Fruit fly (Drosophila melanogaster): ENCODE data around the gene nyo.

The nyo gene

dm6 chr3R:31597736-31598431, 55.1 kb downstream of the nyo start:
- TF ChIP-seq insv (optimal IDR thresholded peaks at IDR 0.05) (no peak), Myc (optimal IDR thresholded peaks at IDR 0.05) (no peak), Sin3A (optimal IDR thresholded peaks at IDR 0.05) (no peak), psq (optimal IDR thresholded peaks at IDR 0.05) (no peak), ttk (optimal IDR thresholded peaks at IDR 0.05) (no peak), h (optimal IDR thresholded peaks at IDR 0.05) (no peak)

DNA sequence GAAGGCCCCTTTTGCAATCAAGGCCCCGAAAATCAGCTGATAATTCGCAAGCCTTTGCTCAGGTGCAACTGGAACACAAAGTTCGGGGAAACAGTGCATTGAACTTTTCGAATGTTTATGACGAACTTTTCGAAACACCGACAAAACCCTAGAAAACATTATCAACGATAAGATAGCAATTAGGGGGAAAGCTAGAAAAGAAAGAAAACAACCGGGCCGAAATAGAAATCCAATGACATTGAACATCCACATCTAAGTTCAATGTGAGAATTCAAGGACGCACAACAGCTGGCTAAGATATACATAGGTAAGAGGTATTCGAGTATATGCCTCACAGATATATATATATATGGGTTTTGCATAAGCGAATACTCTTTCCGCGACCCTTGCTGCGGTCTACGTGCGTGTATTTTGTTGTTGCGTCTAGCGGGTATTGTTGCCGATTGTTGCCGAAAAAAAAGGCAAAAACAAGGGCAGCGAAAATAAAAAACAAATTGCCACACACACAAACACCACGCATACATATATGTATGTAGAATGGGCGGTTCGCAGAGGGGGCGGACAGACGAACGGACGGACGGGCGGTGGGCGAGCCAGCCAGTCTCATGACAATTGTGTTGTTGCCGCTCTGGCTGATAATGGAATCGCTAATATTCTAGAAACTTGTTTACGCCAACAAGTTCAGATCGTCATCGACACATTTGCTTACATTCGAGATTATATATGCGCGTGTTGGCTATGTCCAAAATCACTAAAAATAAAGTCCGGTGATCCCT, 56.9 kb downstream of the nyo start:
- no peak for TF ChIP-seq h (optimal IDR thresholded peaks at IDR 0.05)

- no peak for TF ChIP-seq ttk (optimal IDR thresholded peaks at IDR 0.05)
- TF ChIP-seq insv (optimal IDR thresholded peaks at IDR 0.05), result no peak
- TF ChIP-seq psq (optimal IDR thresholded peaks at IDR 0.05), result no peak
- TF ChIP-seq Myc (optimal IDR thresholded peaks at IDR 0.05), result no peak
- no peak for TF ChIP-seq h (optimal IDR thresholded peaks at IDR 0.05)
- no peak for TF ChIP-seq Sin3A (optimal IDR thresholded peaks at IDR 0.05)
Measured at dm6 chr3R:31603246-31603645, 60.4 kb downstream of the nyo start.

DNA sequence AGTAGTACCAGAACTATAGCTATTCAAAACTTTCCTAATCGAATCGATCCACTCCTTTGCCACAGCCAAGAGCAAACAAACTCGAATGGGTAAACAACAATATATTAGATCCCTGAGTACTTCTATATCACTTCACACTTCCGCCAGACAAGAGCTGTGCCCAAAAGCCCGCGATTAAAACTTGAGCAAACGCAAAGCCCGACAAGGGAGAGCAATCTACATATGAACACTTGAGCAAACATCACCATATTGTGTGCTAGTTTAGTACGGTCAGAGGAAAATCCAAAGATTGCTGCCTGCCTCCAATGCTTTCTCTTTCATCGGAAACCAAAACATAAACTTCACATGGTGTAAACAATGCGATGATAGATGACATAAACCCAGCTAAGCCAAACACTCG, 60.8 kb downstream of the nyo start:
- TF ChIP-seq psq (optimal IDR thresholded peaks at IDR 0.05) (no peak), Sin3A (optimal IDR thresholded peaks at IDR 0.05) (no peak), h (optimal IDR thresholded peaks at IDR 0.05) (no peak), ttk (optimal IDR thresholded peaks at IDR 0.05) (no peak)

dm6 chr3R:31604409-31605116, 61.7 kb downstream of the nyo start:
- no peak for TF ChIP-seq Myc (optimal IDR thresholded peaks at IDR 0.05)

- TF ChIP-seq h (optimal IDR thresholded peaks at IDR 0.05) (no peak), Myc (optimal IDR thresholded peaks at IDR 0.05) (no peak), insv (optimal IDR thresholded peaks at IDR 0.05) (no peak), ttk (optimal IDR thresholded peaks at IDR 0.05) (no peak), psq (optimal IDR thresholded peaks at IDR 0.05) (no peak), Sin3A (optimal IDR thresholded peaks at IDR 0.05) (no peak)
Measured at dm6 chr3R:31605117-31605432, 62.2 kb downstream of the nyo start.

DNA sequence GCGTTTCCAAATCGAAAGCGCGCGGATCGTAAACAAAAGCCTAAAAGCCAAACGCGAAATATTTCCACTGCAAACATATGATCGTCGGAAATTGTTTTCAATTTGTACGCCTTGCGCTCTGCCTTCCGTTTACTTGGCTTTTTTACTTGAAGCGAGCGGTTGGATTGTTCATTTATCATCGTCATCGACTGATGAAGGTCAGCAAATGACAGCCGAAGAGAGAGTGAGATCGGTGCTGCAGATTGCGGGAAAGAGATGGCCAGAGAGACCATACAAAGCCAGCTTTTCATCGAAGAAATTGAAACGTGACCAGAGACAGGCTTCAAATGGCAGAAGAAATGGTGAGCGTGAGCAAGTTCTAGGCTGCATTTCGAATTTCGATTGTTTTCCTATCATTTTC, 63.0 kb downstream of the nyo start:
- TF ChIP-seq insv (optimal IDR thresholded peaks at IDR 0.05) (no peak), ttk (optimal IDR thresholded peaks at IDR 0.05) (no peak), Myc (optimal IDR thresholded peaks at IDR 0.05) (no peak), h (optimal IDR thresholded peaks at IDR 0.05) (no peak), Sin3A (optimal IDR thresholded peaks at IDR 0.05) (no peak), psq (optimal IDR thresholded peaks at IDR 0.05) (no peak)

DNA sequence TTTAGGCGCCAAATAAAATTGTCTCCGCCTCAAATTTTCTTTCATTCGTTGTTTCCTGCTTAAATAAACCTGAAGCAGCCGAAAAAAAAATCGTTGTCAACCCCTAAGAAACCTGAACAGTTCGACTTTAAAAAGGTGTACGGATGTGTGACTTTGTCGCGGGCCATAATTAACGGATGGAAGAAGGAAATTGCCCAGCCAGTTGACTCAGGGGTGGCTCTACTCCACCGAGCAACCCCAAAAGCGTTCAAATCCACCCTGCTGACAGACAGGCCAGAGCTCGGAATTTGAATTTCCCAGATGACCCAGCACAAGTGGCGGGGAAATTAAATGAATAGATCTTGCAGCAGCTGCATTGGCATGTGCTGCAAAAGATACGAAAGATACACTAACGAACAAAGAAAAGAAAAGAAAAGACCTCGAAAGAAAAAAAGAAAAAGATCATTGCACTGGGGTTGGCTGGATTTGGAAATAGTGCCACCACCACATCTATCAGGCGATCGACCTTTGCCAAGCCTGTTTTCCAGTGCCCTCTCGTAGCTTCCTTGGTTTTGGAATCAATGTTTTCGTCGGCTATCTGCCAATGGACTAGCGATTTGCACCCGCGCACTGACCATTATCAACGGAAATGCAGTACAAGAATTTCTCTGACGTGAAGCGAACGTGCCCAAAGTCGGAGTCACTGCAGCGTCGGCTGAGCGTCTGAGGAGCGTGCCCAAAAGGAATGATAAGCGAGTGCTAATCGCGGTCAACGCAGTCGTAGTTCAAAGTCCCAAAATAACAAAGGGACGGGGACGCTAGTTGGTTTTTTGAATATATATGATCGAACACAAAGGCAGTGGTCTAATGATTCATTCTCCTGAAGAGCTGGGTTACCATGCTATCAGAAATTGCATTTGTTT, 63.7 kb downstream of the nyo start:
- TF ChIP-seq insv (optimal IDR thresholded peaks at IDR 0.05), result no peak
- no peak for TF ChIP-seq h (optimal IDR thresholded peaks at IDR 0.05)
- no peak for TF ChIP-seq psq (optimal IDR thresholded peaks at IDR 0.05)
- no peak for TF ChIP-seq ttk (optimal IDR thresholded peaks at IDR 0.05)
- no peak for TF ChIP-seq Sin3A (optimal IDR thresholded peaks at IDR 0.05)
- TF ChIP-seq Myc (optimal IDR thresholded peaks at IDR 0.05), result no peak

DNA sequence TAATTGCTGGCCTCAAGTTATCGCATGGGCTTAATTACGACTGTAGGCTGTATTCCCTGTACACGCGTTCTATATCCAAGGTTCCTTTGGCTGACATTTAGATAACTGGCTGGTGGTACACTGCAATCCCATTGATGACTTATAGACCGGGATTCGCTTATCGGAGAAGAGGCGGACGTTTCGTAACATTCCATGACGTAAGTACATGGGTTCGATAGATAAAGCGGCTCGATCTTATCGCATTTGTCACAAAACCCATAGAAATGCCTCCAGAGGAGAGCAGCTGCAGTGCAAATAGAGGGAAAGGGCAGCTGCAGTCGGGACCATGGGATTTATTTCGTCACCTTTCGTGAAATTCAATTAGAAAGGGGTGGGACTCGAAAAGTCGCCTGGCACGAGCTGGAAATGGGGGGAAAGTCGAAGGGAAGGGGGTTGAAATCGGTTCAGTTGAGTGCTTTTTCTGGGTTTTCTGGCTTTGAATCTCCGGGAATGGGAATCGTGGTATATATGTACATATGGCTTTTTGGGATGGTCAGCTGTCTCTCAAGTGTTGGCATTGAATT, 64.5 kb downstream of the nyo start:
- TF ChIP-seq psq (optimal IDR thresholded peaks at IDR 0.05), result no peak
- TF ChIP-seq ttk (optimal IDR thresholded peaks at IDR 0.05), result no peak
- TF ChIP-seq Sin3A (optimal IDR thresholded peaks at IDR 0.05), result no peak
- TF ChIP-seq Myc (optimal IDR thresholded peaks at IDR 0.05), result no peak
- TF ChIP-seq h (optimal IDR thresholded peaks at IDR 0.05), result no peak
- no peak for TF ChIP-seq insv (optimal IDR thresholded peaks at IDR 0.05)

DNA sequence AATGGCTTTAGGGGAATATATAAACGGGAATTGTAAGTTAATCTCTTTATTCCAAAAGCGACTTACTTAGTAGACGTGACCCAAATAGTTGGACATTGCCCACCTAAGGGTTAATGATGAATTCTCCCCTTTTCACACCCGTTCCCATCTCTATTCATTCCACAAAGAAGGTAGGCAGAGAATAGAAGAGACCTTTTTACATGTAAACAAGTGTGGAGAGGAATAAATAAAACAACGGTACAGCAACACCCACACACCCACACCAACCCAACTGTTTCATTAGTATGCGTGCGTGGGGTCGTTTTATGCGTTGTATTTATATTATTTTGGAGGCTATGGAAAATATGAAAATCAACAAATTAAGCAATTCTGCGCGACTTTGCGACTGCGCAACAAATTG, 65.2 kb downstream of the nyo start:
- TF ChIP-seq insv (optimal IDR thresholded peaks at IDR 0.05), result no peak

DNA sequence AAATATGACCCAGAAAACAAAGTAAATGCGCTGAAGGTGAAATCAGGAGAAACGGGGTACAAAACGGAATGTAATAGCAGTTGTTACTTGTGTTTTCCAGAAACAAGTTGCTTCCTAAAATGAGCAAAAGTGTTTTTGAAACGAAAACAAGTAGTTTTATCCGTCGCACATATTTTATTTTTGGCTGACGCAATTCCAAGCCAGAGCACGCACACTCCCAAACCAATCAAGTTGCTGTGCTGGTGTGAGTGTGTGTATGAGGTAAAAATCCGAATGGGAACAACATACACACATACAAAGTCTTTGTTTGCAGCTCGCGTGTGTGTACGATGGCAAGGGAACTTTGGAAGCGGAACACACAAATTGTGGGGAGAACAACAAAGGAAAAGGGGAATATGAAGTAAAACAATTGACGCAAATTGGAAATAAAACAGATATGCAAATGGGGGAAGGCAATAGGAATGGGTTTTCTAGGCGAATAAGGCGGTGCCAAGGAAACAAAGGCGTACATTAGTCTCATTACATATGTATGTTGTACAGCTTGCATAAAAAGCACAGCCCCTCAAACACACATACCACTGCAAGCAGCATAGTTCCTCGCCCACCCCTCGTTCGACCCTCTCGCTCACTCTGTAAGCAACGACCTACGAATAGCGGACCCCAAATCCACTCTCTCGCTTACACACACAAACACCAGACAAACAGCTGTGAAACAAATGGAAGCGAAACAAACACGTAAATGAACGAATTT, 65.8 kb downstream of the nyo start:
- peak; percentile 4 for TF ChIP-seq psq (optimal IDR thresholded peaks at IDR 0.05)
- TF ChIP-seq Myc (optimal IDR thresholded peaks at IDR 0.05), result no peak
